Worm (Caenorhabditis elegans) whole organism, mixed stage, embryonic: ENCODE measurements around the gene F57B9.8.

Experiments
- M03D4.4 ChIP-seq: sonication (generic microtip); optimal IDR thresholded peaks from 2 replicates; lab custom pipeline; 2017; ENCODE audit warnings: mild to moderate bottlenecking, missing genetic modification characterization, missing compliant biosample characterization
- bed-3 ChIP-seq: fragments of 200-800 bp; sonication (Bioruptor generic); optimal IDR thresholded peaks from 3 replicates; lab custom pipeline; 2018; ENCODE audit warnings: mild to moderate bottlenecking, missing genetic modification characterization, moderate library complexity, missing compliant biosample characterization
- blmp-1 ChIP-seq: fragments of 150-350 bp; optimal IDR thresholded peaks from 2 replicates; lab custom pipeline; 2014; ENCODE audit warnings: missing biosample characterization, missing genetic modification characterization
- ceh-39 ChIP-seq: fragments of 150-350 bp; optimal IDR thresholded peaks from 2 replicates; lab custom pipeline; 2014; ENCODE audit warnings: missing biosample characterization, missing genetic modification characterization
- ceh-43 ChIP-seq: fragments of 200-800 bp; sonication (Bioruptor generic); optimal IDR thresholded peaks from 2 replicates; lab custom pipeline; 2018; ENCODE audit warnings: mild to moderate bottlenecking, missing genetic modification characterization, moderate library complexity, missing compliant biosample characterization
- ceh-83 ChIP-seq: fragments of 200-800 bp; sonication (Bioruptor generic); optimal IDR thresholded peaks from 2 replicates; lab custom pipeline; 2018; ENCODE audit warnings: mild to moderate bottlenecking, missing genetic modification characterization, missing compliant biosample characterization
- ces-1 ChIP-seq: fragments of 150-350 bp; optimal IDR thresholded peaks from 2 replicates; lab custom pipeline; 2014; ENCODE audit warnings: missing biosample characterization, missing genetic modification reagents, missing genetic modification characterization
- cnd-1 ChIP-seq: fragments of 200-800 bp; sonication (Bioruptor generic); optimal IDR thresholded peaks from 2 replicates; lab custom pipeline; 2018; ENCODE audit warnings: mild to moderate bottlenecking, missing genetic modification characterization, missing compliant biosample characterization
- drap-1 ChIP-seq: fragments of 200-800 bp; sonication (Bioruptor generic); optimal IDR thresholded peaks from 3 replicates; lab custom pipeline; 2018; ENCODE audit warnings: mild to moderate bottlenecking, missing genetic modification characterization, missing compliant biosample characterization
- elt-1 ChIP-seq: sonication (generic microtip); optimal IDR thresholded peaks from 2 replicates; lab custom pipeline; 2017; ENCODE audit warnings: missing genetic modification characterization, mild to moderate bottlenecking, missing compliant biosample characterization, antibody characterized with exemption, moderate library complexity, borderline replicate concordance; ENCODE audit not compliant: insufficient read depth
- elt-3 ChIP-seq: fragments of 150-350 bp; optimal IDR thresholded peaks from 2 replicates; lab custom pipeline; 2014; ENCODE audit warnings: missing biosample characterization, missing genetic modification characterization
- flh-1 ChIP-seq: fragments of 200-800 bp; sonication (Bioruptor generic); optimal IDR thresholded peaks from 2 replicates; lab custom pipeline; 2018; ENCODE audit warnings: mild to moderate bottlenecking, missing genetic modification characterization, moderate library complexity, missing compliant biosample characterization
- ham-2 ChIP-seq: fragments of 200-800 bp; sonication (Bioruptor generic); optimal IDR thresholded peaks from 2 replicates; lab custom pipeline; 2018; ENCODE audit warnings: mild to moderate bottlenecking, missing genetic modification characterization, missing compliant biosample characterization
- hlh-1 ChIP-seq: fragments of 150-350 bp; optimal IDR thresholded peaks from 2 replicates; lab custom pipeline; 2014; ENCODE audit warnings: missing biosample characterization, missing genetic modification reagents, missing genetic modification characterization
- lin-13 ChIP-seq: fragments of 150-350 bp; optimal IDR thresholded peaks from 2 replicates; lab custom pipeline; 2014; ENCODE audit warnings: missing biosample characterization, missing genetic modification characterization
- lin-32 ChIP-seq: fragments of 200-800 bp; sonication (Bioruptor generic); optimal IDR thresholded peaks from 2 replicates; lab custom pipeline; 2018; ENCODE audit warnings: mild to moderate bottlenecking, missing genetic modification characterization, missing compliant biosample characterization
- lsy-2 ChIP-seq: fragments of 150-350 bp; optimal IDR thresholded peaks from 2 replicates; lab custom pipeline; 2014; ENCODE audit warnings: missing biosample characterization, missing genetic modification characterization
- mab-5 ChIP-seq: fragments of 150-350 bp; optimal IDR thresholded peaks from 2 replicates; lab custom pipeline; 2014; ENCODE audit warnings: missing biosample characterization, missing genetic modification characterization
- mep-1 ChIP-seq: fragments of 150-350 bp; optimal IDR thresholded peaks from 2 replicates; lab custom pipeline; 2017; ENCODE audit warnings: missing biosample characterization, missing genetic modification reagents, missing genetic modification characterization, inconsistent platforms
- mls-2 ChIP-seq: sonication (generic microtip); optimal IDR thresholded peaks from 2 replicates; lab custom pipeline; 2016; ENCODE audit warnings: mild to moderate bottlenecking, missing genetic modification characterization, moderate library complexity, missing compliant biosample characterization
- nhr-12 ChIP-seq: fragments of 150-350 bp; optimal IDR thresholded peaks from 2 replicates; lab custom pipeline; 2014; ENCODE audit warnings: missing biosample characterization, missing genetic modification characterization
- nhr-2 ChIP-seq: fragments of 150-350 bp; optimal IDR thresholded peaks from 2 replicates; lab custom pipeline; 2014; ENCODE audit warnings: missing biosample characterization, missing genetic modification characterization
- nhr-237 ChIP-seq: fragments of 150-350 bp; optimal IDR thresholded peaks from 2 replicates; lab custom pipeline; 2014; ENCODE audit warnings: missing biosample characterization, missing genetic modification characterization
- nhr-28 ChIP-seq: fragments of 150-350 bp; optimal IDR thresholded peaks from 2 replicates; lab custom pipeline; 2014; ENCODE audit warnings: missing biosample characterization, missing genetic modification characterization
- nhr-76 ChIP-seq: sonication (generic microtip); optimal IDR thresholded peaks from 2 replicates; lab custom pipeline; 2017; ENCODE audit warnings: missing biosample characterization, missing genetic modification characterization
- pha-4 ChIP-seq: fragments of 150-350 bp; optimal IDR thresholded peaks from 2 replicates; lab custom pipeline; 2018; ENCODE audit warnings: missing biosample characterization, missing genetic modification reagents, missing genetic modification characterization
- sem-2 ChIP-seq: fragments of 200-800 bp; sonication (Bioruptor generic); optimal IDR thresholded peaks from 2 replicates; lab custom pipeline; 2018; ENCODE audit warnings: mild to moderate bottlenecking, missing genetic modification characterization, missing compliant biosample characterization
- snpc-4 ChIP-seq: fragments of 150-350 bp; optimal IDR thresholded peaks from 2 replicates; lab custom pipeline; 2014; ENCODE audit warnings: missing biosample characterization, missing genetic modification characterization
- sptf-1 ChIP-seq: sonication (generic microtip); optimal IDR thresholded peaks from 2 replicates; lab custom pipeline; 2017; ENCODE audit warnings: mild to moderate bottlenecking, missing genetic modification characterization, moderate library complexity, missing compliant biosample characterization
- tbx-8 ChIP-seq: fragments of 200-800 bp; sonication (Bioruptor generic); optimal IDR thresholded peaks from 2 replicates; lab custom pipeline; 2018; ENCODE audit warnings: mild to moderate bottlenecking, missing genetic modification characterization, moderate library complexity, missing compliant biosample characterization
- unc-120 ChIP-seq: sonication (generic microtip); optimal IDR thresholded peaks from 2 replicates; lab custom pipeline; 2017; ENCODE audit warnings: missing genetic modification characterization, missing compliant biosample characterization; ENCODE audit not compliant: poor library complexity, severe bottlenecking
- unc-39 ChIP-seq: fragments of 150-350 bp; optimal IDR thresholded peaks from 2 replicates; lab custom pipeline; 2014; ENCODE audit warnings: missing biosample characterization, missing genetic modification characterization
- unc-62 ChIP-seq: fragments of 150-350 bp; optimal IDR thresholded peaks from 2 replicates; lab custom pipeline; 2014; ENCODE audit warnings: missing biosample characterization, missing genetic modification reagents, missing genetic modification characterization
- zip-8 ChIP-seq: fragments of 150-350 bp; optimal IDR thresholded peaks from 2 replicates; lab custom pipeline; 2014; ENCODE audit warnings: missing biosample characterization, missing genetic modification characterization
- ztf-11 ChIP-seq: fragments of 150-350 bp; optimal IDR thresholded peaks from 2 replicates; lab custom pipeline; 2014; ENCODE audit warnings: missing biosample characterization, missing genetic modification characterization

The F57B9.8 gene

ce11 chrIII:6935269-6936017 lies at the start of gene F57B9.8, which contains the start of gene coq-2:
F57B9.8 (minus strand) TSS chrIII:6935319.
coq-2 (plus strand) TSS chrIII:6935967.
- TF ChIP-seq elt-1 (tag; lab: Kevin White, UChicago): no peak
- no peak for TF ChIP-seq ceh-83 (GFP tag; lab: Kevin White, UChicago)
- no peak for TF ChIP-seq mep-1
- TF ChIP-seq ceh-39: no peak
- no peak for TF ChIP-seq lin-32 (GFP tag; lab: Kevin White, UChicago)

ce11 chrIII:6981989-6982553 lies 47.0 kb upstream of the F57B9.8 start, which contains the start of gene F31E3.6:
F31E3.6 (plus strand) TSS chrIII:6982081.
- peak; percentile 35 for TF ChIP-seq lsy-2 (tag; lab: Kevin White, UChicago)

- no peak for TF ChIP-seq elt-1 (tag; lab: Kevin White, UChicago)
- no peak for TF ChIP-seq ceh-83 (GFP tag; lab: Kevin White, UChicago)
- no peak for TF ChIP-seq mls-2 (tag; lab: Kevin White, UChicago)
- TF ChIP-seq tbx-8 (GFP tag; lab: Kevin White, UChicago): no peak
- TF ChIP-seq bed-3 (GFP tag; lab: Kevin White, UChicago): no peak
- TF ChIP-seq nhr-12 (tag; lab: Kevin White, UChicago): no peak
- no peak for TF ChIP-seq snpc-4
- no peak for TF ChIP-seq unc-120 (tag; lab: Kevin White, UChicago)
- TF ChIP-seq lin-13 (tag; lab: Kevin White, UChicago): no peak
- TF ChIP-seq blmp-1 (tag; lab: Kevin White, UChicago): no peak
- no peak for TF ChIP-seq lsy-2 (tag; lab: Kevin White, UChicago)
- no peak for TF ChIP-seq drap-1 (GFP tag; lab: Kevin White, UChicago)
- no peak for TF ChIP-seq zip-8 (tag; lab: Kevin White, UChicago)
- no peak for TF ChIP-seq nhr-237 (tag; lab: Kevin White, UChicago)
- no peak for TF ChIP-seq lin-32 (GFP tag; lab: Kevin White, UChicago)
- no peak for TF ChIP-seq pha-4
- TF ChIP-seq hlh-1: no peak
- TF ChIP-seq ces-1 (GFP tag; lab: Kevin White, UChicago): no peak
Observed at ce11 chrIII:6979584-6979983, 44.5 kb upstream of the F57B9.8 start, which contains the start of gene ceh-20. ceh-20 (plus strand) TSS chrIII:6979884.

ce11 chrIII:6978875-6979274 lies 43.8 kb upstream of the F57B9.8 start:
- TF ChIP-seq lin-32 (GFP tag; lab: Kevin White, UChicago): peak; percentile 81
- peak; percentile 93 for TF ChIP-seq hlh-1
- TF ChIP-seq nhr-2: peak; percentile 88
- TF ChIP-seq snpc-4: no peak
- peak; percentile 53 for TF ChIP-seq sptf-1
- no peak for TF ChIP-seq ceh-43 (GFP tag; lab: Kevin White, UChicago)
- TF ChIP-seq ceh-39: peak; percentile 66
- TF ChIP-seq unc-39 (tag; lab: Kevin White, UChicago): peak; percentile 2
- no peak for TF ChIP-seq ceh-83 (GFP tag; lab: Kevin White, UChicago)
- peak; percentile 100 for TF ChIP-seq unc-62
- TF ChIP-seq lsy-2 (tag; lab: Kevin White, UChicago): peak; percentile 55
- TF ChIP-seq lin-13 (tag; lab: Kevin White, UChicago): peak; percentile 58
- peak; percentile 67 for TF ChIP-seq mep-1
- no peak for TF ChIP-seq nhr-237 (tag; lab: Kevin White, UChicago)
- no peak for TF ChIP-seq zip-8 (tag; lab: Kevin White, UChicago)
- TF ChIP-seq mls-2 (tag; lab: Kevin White, UChicago): peak; percentile 55
- TF ChIP-seq drap-1 (GFP tag; lab: Kevin White, UChicago): peak; percentile 13
- TF ChIP-seq cnd-1: peak; percentile 95
- no peak for TF ChIP-seq ces-1 (GFP tag; lab: Kevin White, UChicago)
- no peak for TF ChIP-seq nhr-76 (tag; lab: Kevin White, UChicago)
- no peak for TF ChIP-seq blmp-1 (tag; lab: Kevin White, UChicago)
- TF ChIP-seq pha-4: no peak
- TF ChIP-seq ham-2 (GFP tag; lab: Kevin White, UChicago): peak; percentile 74
- TF ChIP-seq elt-1 (tag; lab: Kevin White, UChicago): peak; percentile 22
- peak; percentile 53 for TF ChIP-seq M03D4.4 (tag; lab: Kevin White, UChicago)
- TF ChIP-seq tbx-8 (GFP tag; lab: Kevin White, UChicago): peak; percentile 3
- TF ChIP-seq unc-120 (tag; lab: Kevin White, UChicago): peak; percentile 76
- no peak for TF ChIP-seq nhr-12 (tag; lab: Kevin White, UChicago)
- peak; percentile 30 for TF ChIP-seq ztf-11
- TF ChIP-seq mab-5: no peak
- no peak for TF ChIP-seq nhr-28 (tag; lab: Kevin White, UChicago)
- no peak for TF ChIP-seq sem-2 (GFP tag; lab: Kevin White, UChicago)
- no peak for TF ChIP-seq flh-1 (GFP tag; lab: Kevin White, UChicago)
- no peak for TF ChIP-seq bed-3 (GFP tag; lab: Kevin White, UChicago)
- no peak for TF ChIP-seq elt-3
